Fruit fly (Drosophila melanogaster) whole organism, pupa: ENCODE results near the gene CG9395.

Experiments
- CG10348 ChIP-seq: fragments of 200-800 bp; sonication (Bioruptor generic); IDR thresholded peaks from 2 replicates; pipeline ENCODE4 v1.3.6; 2022; ENCODE audit warnings: missing biosample characterization, missing genetic modification characterization
- CG12605 ChIP-seq: fragments of 200-800 bp; sonication (Bioruptor generic); IDR thresholded peaks from 2 replicates; pipeline ENCODE4 v1.3.6; 2022; ENCODE audit warnings: missing biosample characterization, missing genetic modification characterization
- CG13204 ChIP-seq: fragments of 200-800 bp; sonication (Bioruptor generic); optimal IDR thresholded peaks from 2 replicates; lab custom pipeline; 2018; ENCODE audit warnings: missing biosample characterization, mild to moderate bottlenecking, missing genetic modification characterization, moderate library complexity
- CG14655 ChIP-seq: fragments of 200-800 bp; sonication (Bioruptor generic); optimal IDR thresholded peaks from 3 replicates; lab custom pipeline; 2017; ENCODE audit warnings: mild to moderate bottlenecking, missing biosample characterization, missing genetic modification reagents, missing genetic modification characterization
- CG15710 ChIP-seq: fragments of 200-800 bp; sonication (Bioruptor generic); optimal IDR thresholded peaks from 2 replicates; lab custom pipeline; 2018; ENCODE audit warnings: missing biosample characterization, mild to moderate bottlenecking, missing genetic modification characterization, moderate library complexity
- CG17806 ChIP-seq: fragments of 200-800 bp; sonication (Bioruptor generic); optimal IDR thresholded peaks from 2 replicates; lab custom pipeline; 2018; ENCODE audit warnings: missing biosample characterization, mild to moderate bottlenecking, missing genetic modification characterization, moderate library complexity
- CG32121 ChIP-seq: fragments of 200-800 bp; sonication (Bioruptor generic); IDR thresholded peaks from 2 replicates; pipeline ENCODE4 v1.3.6; 2022; ENCODE audit warnings: missing biosample characterization, missing genetic modification characterization
- CG34367 ChIP-seq: fragments of 200-800 bp; sonication (Bioruptor generic); optimal IDR thresholded peaks from 2 replicates; lab custom pipeline; 2018; ENCODE audit warnings: missing biosample characterization, mild to moderate bottlenecking, missing genetic modification characterization
- CG4496 ChIP-seq: fragments of 200-800 bp; sonication (Bioruptor generic); IDR thresholded peaks from 3 replicates; pipeline ENCODE4 v1.3.6; 2022; ENCODE audit warnings: missing biosample characterization, missing genetic modification characterization
- CG8159 ChIP-seq: fragments of 200-800 bp; sonication (Bioruptor generic); optimal IDR thresholded peaks from 3 replicates; lab custom pipeline; 2018; ENCODE audit warnings: missing biosample characterization, mild to moderate bottlenecking, missing genetic modification characterization, moderate library complexity
- CG8301 ChIP-seq: fragments of 200-800 bp; sonication (Bioruptor generic); optimal IDR thresholded peaks from 2 replicates; lab custom pipeline; 2018; ENCODE audit warnings: missing biosample characterization, mild to moderate bottlenecking, missing genetic modification characterization
- CG9948 ChIP-seq: fragments of 200-800 bp; sonication (Bioruptor generic); optimal IDR thresholded peaks from 2 replicates; lab custom pipeline; 2018; ENCODE audit warnings: missing biosample characterization, mild to moderate bottlenecking, missing genetic modification characterization, moderate library complexity
- D1 ChIP-seq: fragments of 200-800 bp; sonication (Bioruptor generic); optimal IDR thresholded peaks from 2 replicates; lab custom pipeline; 2018; ENCODE audit warnings: missing biosample characterization, mild to moderate bottlenecking, missing genetic modification characterization, moderate library complexity
- EcR ChIP-seq: fragments of 200-800 bp; sonication (Bioruptor generic); optimal IDR thresholded peaks from 3 replicates; lab custom pipeline; 2019; ENCODE audit warnings: missing biosample characterization, missing genetic modification characterization, mild to moderate bottlenecking, moderate library complexity, missing genetic modification reagents
- Ets98B ChIP-seq: fragments of 200-800 bp; sonication (Bioruptor generic); IDR thresholded peaks from 2 replicates; pipeline ENCODE4 v1.3.6; 2022; ENCODE audit warnings: missing biosample characterization, missing genetic modification characterization
- Pif1A ChIP-seq: fragments of 200-800 bp; sonication (Bioruptor generic); optimal IDR thresholded peaks from 3 replicates; lab custom pipeline; 2016; ENCODE audit warnings: missing biosample characterization, missing genetic modification characterization
- Pif1B ChIP-seq: fragments of 200-800 bp; sonication (Bioruptor generic); optimal IDR thresholded peaks from 3 replicates; lab custom pipeline; 2016; ENCODE audit warnings: missing biosample characterization, missing genetic modification characterization
- Snoo ChIP-seq: fragments of 200-800 bp; sonication (Bioruptor generic); optimal IDR thresholded peaks from 3 replicates; lab custom pipeline; 2017; ENCODE audit warnings: missing biosample characterization, mild to moderate bottlenecking, missing genetic modification characterization, inconsistent platforms
- fd96Ca ChIP-seq: fragments of 200-800 bp; sonication (Bioruptor generic); IDR thresholded peaks from 3 replicates; pipeline ENCODE4 v1.3.6; 2022; ENCODE audit warnings: missing biosample characterization, missing genetic modification characterization
- gl ChIP-seq: fragments of 200-800 bp; sonication (Bioruptor generic); optimal IDR thresholded peaks from 2 replicates; lab custom pipeline; 2018; ENCODE audit warnings: missing biosample characterization, mild to moderate bottlenecking, missing genetic modification characterization
- rn ChIP-seq: fragments of 200-800 bp; sonication (Bioruptor generic); IDR thresholded peaks from 2 replicates; pipeline ENCODE4 v1.3.6; 2022; ENCODE audit warnings: missing biosample characterization, missing genetic modification characterization

Gene CG9395

dm6 chr2L:13332736-13333135, 22.1 kb downstream of the CG9395 start:
- TF ChIP-seq CG32121 (GFP tag; lab: Robert Waterston, UW) (no peak), D1 (tag; lab: Kevin White, UChicago) (peak; percentile 16), Ets98B (no peak)

- TF ChIP-seq EcR (GFP tag; lab: Kevin White, UChicago) (no peak), CG9948 (tag; lab: Kevin White, UChicago) (no peak), D1 (tag; lab: Kevin White, UChicago) (no peak), Pif1B (GFP tag; lab: Kevin White, UChicago) (no peak), CG10348 (GFP tag; lab: Robert Waterston, UW) (no peak), gl (tag; lab: Kevin White, UChicago) (no peak), fd96Ca (GFP tag; lab: Robert Waterston, UW) (no peak), CG8159 (no peak), Pif1A (no peak), Ets98B (no peak), CG12605 (GFP tag; lab: Robert Waterston, UW) (peak; percentile 74), CG13204 (peak; percentile 16), CG4496 (GFP tag; lab: Robert Waterston, UW) (no peak), CG32121 (GFP tag; lab: Robert Waterston, UW) (no peak), CG14655 (GFP tag; lab: Kevin White, UChicago) (no peak)
Measured at dm6 chr2L:13331868-13332544, 22.9 kb downstream of the CG9395 start.

- TF ChIP-seq EcR (GFP tag; lab: Kevin White, UChicago) (no peak), CG15710 (tag; lab: Kevin White, UChicago) (no peak), CG32121 (GFP tag; lab: Robert Waterston, UW) (no peak), fd96Ca (GFP tag; lab: Robert Waterston, UW) (no peak), CG34367 (tag; lab: Kevin White, UChicago) (no peak), Snoo (no peak), Ets98B (no peak), Pif1B (GFP tag; lab: Kevin White, UChicago) (no peak), Pif1A (no peak), gl (tag; lab: Kevin White, UChicago) (no peak), rn (GFP tag; lab: Robert Waterston, UW) (no peak), CG9948 (tag; lab: Kevin White, UChicago) (no peak), CG4496 (GFP tag; lab: Robert Waterston, UW) (no peak), CG8301 (tag; lab: Kevin White, UChicago) (no peak), D1 (tag; lab: Kevin White, UChicago) (no peak), CG17806 (tag; lab: Kevin White, UChicago) (no peak)
Measured at dm6 chr2L:13331021-13331420, 23.9 kb downstream of the CG9395 start, which contains the start of gene hbt. Gene hbt (minus strand): TSS chr2L:13331121.

- TF ChIP-seq Ets98B (no peak), CG14655 (GFP tag; lab: Kevin White, UChicago) (no peak), CG8159 (no peak), Snoo (no peak), CG13204 (no peak), Pif1A (no peak), gl (tag; lab: Kevin White, UChicago) (no peak), CG8301 (tag; lab: Kevin White, UChicago) (no peak), CG34367 (tag; lab: Kevin White, UChicago) (no peak), Pif1B (GFP tag; lab: Kevin White, UChicago) (no peak), CG15710 (tag; lab: Kevin White, UChicago) (no peak), D1 (tag; lab: Kevin White, UChicago) (no peak), rn (GFP tag; lab: Robert Waterston, UW) (no peak), CG4496 (GFP tag; lab: Robert Waterston, UW) (no peak), CG12605 (GFP tag; lab: Robert Waterston, UW) (no peak)
Measured at dm6 chr2L:13325823-13326222, 29.1 kb downstream of the CG9395 start.

- TF ChIP-seq Pif1A: no peak
- TF ChIP-seq gl (tag; lab: Kevin White, UChicago): no peak
- no peak for TF ChIP-seq CG15710 (tag; lab: Kevin White, UChicago)
- no peak for TF ChIP-seq CG10348 (GFP tag; lab: Robert Waterston, UW)
- no peak for TF ChIP-seq EcR (GFP tag; lab: Kevin White, UChicago)
- TF ChIP-seq Pif1B (GFP tag; lab: Kevin White, UChicago): no peak
- no peak for TF ChIP-seq Ets98B
- TF ChIP-seq fd96Ca (GFP tag; lab: Robert Waterston, UW): no peak
- TF ChIP-seq CG9948 (tag; lab: Kevin White, UChicago): no peak
- no peak for TF ChIP-seq CG34367 (tag; lab: Kevin White, UChicago)
- no peak for TF ChIP-seq Snoo
- TF ChIP-seq CG14655 (GFP tag; lab: Kevin White, UChicago): no peak
- no peak for TF ChIP-seq CG4496 (GFP tag; lab: Robert Waterston, UW)
Measured at dm6 chr2L:13306655-13307054, 48.2 kb downstream of the CG9395 start, which contains the start of gene CG43779. Gene CG43779 (minus strand): TSS chr2L:13306755.

dm6 chr2L:13305000-13305399, 49.9 kb downstream of the CG9395 start:
- TF ChIP-seq fd96Ca (GFP tag; lab: Robert Waterston, UW) (no peak), CG10348 (GFP tag; lab: Robert Waterston, UW) (no peak), Snoo (no peak)
- TF ChIP-seq, all 21 proteins: peak for 0
